Fruit fly (Drosophila melanogaster) whole organism, embryonic: Measurements from ENCODE around the gene Utx.

Source experiments
- CG17568 ChIP-seq: fragments of 200-800 bp; sonication (Bioruptor generic); optimal IDR thresholded peaks from 2 replicates; lab custom pipeline; 2018; ENCODE audit warnings: missing biosample characterization, mild to moderate bottlenecking, missing genetic modification characterization, moderate library complexity
- CG2116 ChIP-seq: fragments of 200-800 bp; sonication (Bioruptor generic); optimal IDR thresholded peaks from 3 replicates; lab custom pipeline; 2018; ENCODE audit warnings: missing biosample characterization, mild to moderate bottlenecking, missing genetic modification characterization
- CG3726 ChIP-seq: fragments of 200-800 bp; sonication (Bioruptor generic); IDR thresholded peaks from 3 replicates; pipeline ENCODE4, ENCODE4 v1.3.6; 2022; ENCODE audit warnings: missing biosample characterization, missing genetic modification characterization
- lmd ChIP-seq: fragments of 200-800 bp; sonication (Bioruptor generic); IDR thresholded peaks from 2 replicates; pipeline ENCODE4 v1.3.6; 2022; ENCODE audit warnings: missing biosample characterization, missing genetic modification characterization
- toy ChIP-seq: fragments of 200-800 bp; sonication (Bioruptor generic); IDR thresholded peaks from 2 replicates; pipeline ENCODE4 v1.3.6; 2022; ENCODE audit warnings: missing biosample characterization, missing genetic modification characterization

dm6 chr2L:10263343-10263744 is 15.3 kb downstream of the Utx start, which contains the start of gene Rsf1:
- no peak for TF ChIP-seq lmd (GFP tag; lab: Robert Waterston, UW)
- TF ChIP-seq CG2116 (GFP tag; lab: Kevin White, UChicago), result no peak
- TF ChIP-seq toy (GFP tag; lab: Robert Waterston, UW), result no peak
- TF ChIP-seq CG17568 (GFP tag; lab: Kevin White, UChicago), result no peak
- TF ChIP-seq CG3726, result no peak
